Fruit fly (Drosophila melanogaster) Kc167 (cell line): ENCODE results near the gene CG6966.

Experiments used
- Myc ChIP-seq: fragments of >200 bp; optimal IDR thresholded peaks from 2 replicates; lab custom pipeline; 2017; ENCODE audit warnings: missing external identifiers
- insv ChIP-seq: fragments of >200 bp; optimal IDR thresholded peaks from 3 replicates; lab custom pipeline; 2018; ENCODE audit warnings: missing external identifiers
- psq ChIP-seq: fragments of >200 bp; optimal IDR thresholded peaks from 2 replicates; lab custom pipeline; 2017; ENCODE audit warnings: missing external identifiers
- ttk ChIP-seq: sonication (Bioruptor generic); optimal IDR thresholded peaks from 2 replicates; lab custom pipeline; 2017; ENCODE audit warnings: missing external identifiers

- no peak for TF ChIP-seq psq (lab: Kevin White, UChicago)
- no peak for TF ChIP-seq Myc (lab: Kevin White, UChicago)
- TF ChIP-seq ttk (lab: Kevin White, UChicago), result no peak
- no peak for TF ChIP-seq insv
Observed at dm6 chr3R:15083676-15084216, 11.7 kb downstream of the CG6966 start.
